Worm (Caenorhabditis elegans): ENCODE results near the gene egl-3.

DNA sequence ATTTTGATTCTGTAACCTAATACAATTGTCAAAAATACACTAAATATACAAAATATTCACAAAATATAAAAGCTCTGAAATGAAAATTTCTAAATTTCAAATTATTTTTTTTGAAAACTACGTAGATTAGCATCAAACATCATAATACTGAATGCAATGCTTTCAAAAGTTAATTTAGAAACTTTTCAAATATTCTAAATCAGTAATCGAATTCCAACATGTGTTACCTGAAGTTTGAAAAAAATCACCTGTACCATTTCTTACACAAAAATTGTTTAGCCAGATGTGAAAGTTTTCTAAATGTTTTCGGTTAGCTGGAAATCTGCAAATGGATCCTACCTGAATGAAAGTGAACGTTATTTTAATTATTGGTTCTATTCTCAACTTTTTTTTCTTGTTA lies 48.5 kb upstream of the egl-3 start, which contains the start of gene C12D8.20:
- TF ChIP-seq T26A5.8 (tag; optimal IDR thresholded peaks at IDR 0.05) = no peak
- no peak for TF ChIP-seq hlh-26 (GFP tag; conservative IDR thresholded peaks at IDR 0.05)
- TF ChIP-seq unc-130 (GFP tag; optimal IDR thresholded peaks at IDR 0.05) = no peak
- TF ChIP-seq lag-1 (GFP tag; IDR thresholded peaks at IDR 0.05) = no peak
- TF ChIP-seq him-1 (tag; optimal IDR thresholded peaks at IDR 0.05) = no peak
- TF ChIP-seq hsf-1 (GFP tag; IDR thresholded peaks at IDR 0.05) = no peak
- no peak for TF ChIP-seq F10E7.11 (tag; optimal IDR thresholded peaks at IDR 0.05)
- TF ChIP-seq ets-4 (GFP tag; optimal IDR thresholded peaks at IDR 0.05) = no peak
- no peak for TF ChIP-seq tbp1 (GFP tag; optimal IDR thresholded peaks at IDR 0.05)
- no peak for TF ChIP-seq B0035.1 (tag; optimal IDR thresholded peaks at IDR 0.05)
- TF ChIP-seq attf-6 (GFP tag; IDR thresholded peaks at IDR 0.05) = no peak
